Fruit fly (Drosophila melanogaster): ENCODE measurements around the gene E5.

Gene E5

DNA sequence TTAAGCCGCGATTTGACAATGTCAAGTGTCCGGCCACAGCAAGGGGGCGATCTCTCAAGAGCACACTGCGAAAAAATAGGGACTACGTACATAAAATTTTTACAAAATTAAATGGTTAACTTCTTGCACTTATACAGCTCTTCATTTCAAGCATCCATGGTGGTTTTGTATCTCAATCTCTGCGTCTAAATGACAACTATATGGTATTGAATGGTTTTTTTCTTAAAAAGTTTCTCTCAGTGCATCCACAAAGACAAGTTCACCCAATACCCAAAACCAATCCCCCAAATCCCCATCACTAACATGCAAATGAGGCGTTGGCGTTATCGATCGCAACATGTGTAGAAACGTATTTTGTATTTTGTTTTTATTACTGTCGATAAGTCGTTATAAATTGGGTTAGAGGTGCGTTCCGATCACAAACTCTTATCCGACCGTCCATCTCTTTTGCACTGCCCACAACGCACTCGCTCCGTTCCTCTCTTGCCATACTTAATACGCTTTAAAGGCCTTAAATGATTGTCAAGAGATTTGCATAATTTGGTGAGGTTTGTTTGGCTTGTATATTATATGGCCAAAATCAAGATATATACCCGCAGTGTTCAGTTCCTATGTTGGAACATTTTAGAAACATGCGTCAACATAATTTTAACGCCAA is 40.2 kb upstream of the E5 start (continued):
- TF ChIP-seq CG3065 (GFP tag; optimal IDR thresholded peaks at IDR 0.05) (peak; percentile 23), ttk (GFP tag; IDR thresholded peaks at IDR 0.05) (peak; percentile 84), CG6813 (GFP tag; optimal IDR thresholded peaks at IDR 0.05) (peak; percentile 36), zfh2 (GFP tag; optimal IDR thresholded peaks at IDR 0.05) (peak; percentile 53), HmgD (GFP tag; optimal IDR thresholded peaks at IDR 0.05) (no peak), gcm (GFP tag; optimal IDR thresholded peaks at IDR 0.05) (peak; percentile 52), CG4328 (GFP tag; optimal IDR thresholded peaks at IDR 0.05) (no peak), PHDP (tag; optimal IDR thresholded peaks at IDR 0.05) (peak; percentile 71), Fer2 (tag; optimal IDR thresholded peaks at IDR 0.05) (peak; percentile 40), slou (GFP tag; optimal IDR thresholded peaks at IDR 0.05) (peak; percentile 22), hkb (optimal IDR thresholded peaks at IDR 0.05) (no peak), hkb (GFP tag; IDR thresholded peaks at IDR 0.05) (peak; percentile 84), CG7839 (tag; optimal IDR thresholded peaks at IDR 0.05) (peak; percentile 85), ara (GFP tag; IDR thresholded peaks at IDR 0.05) (peak; percentile 86), Atf-2 (GFP tag; optimal IDR thresholded peaks at IDR 0.05) (peak; percentile 76), CG14710 (tag; optimal IDR thresholded peaks at IDR 0.05) (peak; percentile 60), Dad (GFP tag; optimal IDR thresholded peaks at IDR 0.05) (peak; percentile 62), CG1024 (GFP tag; IDR thresholded peaks at IDR 0.05) (peak; percentile 72), CG13287 (GFP tag; IDR thresholded peaks at IDR 0.05; ENCODE audit: partially characterized antibody) (no peak), CG18764 (GFP tag; optimal IDR thresholded peaks at IDR 0.05) (peak; percentile 54), CG9215 (GFP tag; IDR thresholded peaks at IDR 0.05) (peak; percentile 48; the same call in 1 of the 2 replicates), nerfin-1 (tag; optimal IDR thresholded peaks at IDR 0.05) (peak; percentile 61), CG7745 (tag; optimal IDR thresholded peaks at IDR 0.05) (no peak), en (GFP tag; optimal IDR thresholded peaks at IDR 0.05) (peak; percentile 74), MBD-R2 (GFP tag; IDR thresholded peaks at IDR 0.05) (peak; percentile 53; the same call in 1 of the 2 replicates), bbx (GFP tag; IDR thresholded peaks at IDR 0.05; ENCODE audit: partially characterized antibody) (no peak), schlank (tag; optimal IDR thresholded peaks at IDR 0.05) (peak; percentile 12), ro (GFP tag; IDR thresholded peaks at IDR 0.05) (no peak; the same call in 1 of the 2 replicates), CG10209 (GFP tag; optimal IDR thresholded peaks at IDR 0.05) (peak; percentile 72), CG17568 (GFP tag; optimal IDR thresholded peaks at IDR 0.05) (peak; percentile 26), Kr (GFP tag; optimal IDR thresholded peaks at IDR 0.05) (no peak), Blimp-1 (GFP tag; optimal IDR thresholded peaks at IDR 0.05) (peak; percentile 74), HLH3B (GFP tag; IDR thresholded peaks at IDR 0.05) (peak; percentile 87), zfh1 (GFP tag; IDR thresholded peaks at IDR 0.05) (peak; percentile 84), luna (GFP tag; optimal IDR thresholded peaks at IDR 0.05) (no peak), CG11398 (GFP tag; optimal IDR thresholded peaks at IDR 0.05) (peak; percentile 62), CG3163 (GFP tag; optimal IDR thresholded peaks at IDR 0.05) (peak; percentile 42), Six4 (GFP tag; optimal IDR thresholded peaks at IDR 0.05) (peak; percentile 52), CG32532 (GFP tag; IDR thresholded peaks at IDR 0.05) (peak; percentile 88), jumu (GFP tag; optimal IDR thresholded peaks at IDR 0.05) (peak; percentile 70), caup (GFP tag; optimal IDR thresholded peaks at IDR 0.05; ENCODE audit: severe bottlenecking) (peak; percentile 66), CG3407 (GFP tag; optimal IDR thresholded peaks at IDR 0.05) (peak; percentile 41), Optix (GFP tag; IDR thresholded peaks at IDR 0.05) (peak; percentile 79), CG2712 (tag; optimal IDR thresholded peaks at IDR 0.05) (peak; percentile 86), vfl (GFP tag; optimal IDR thresholded peaks at IDR 0.05) (peak; percentile 37), sr (GFP tag; IDR thresholded peaks at IDR 0.05) (peak; percentile 65; the same call in 2 of the 3 replicates), Aef1 (GFP tag; IDR thresholded peaks at IDR 0.05) (peak; percentile 68), Pdp1 (GFP tag; optimal IDR thresholded peaks at IDR 0.05) (peak; percentile 66 to 83), CG31224 (GFP tag; IDR thresholded peaks at IDR 0.05) (peak; percentile 75), usp (GFP tag; optimal IDR thresholded peaks at IDR 0.05) (no peak)

All from whole organism, embryonic.